Fruit fly (Drosophila melanogaster): Measurements from ENCODE around the gene pkm.

The pkm gene

dm6 chrX:11576540-11576939, 7.4 kb downstream of the pkm start, which contains the start of gene CG11695 (continued):
- TF ChIP-seq so (GFP tag; IDR thresholded peaks at IDR 0.05) = no peak
- no peak for TF ChIP-seq Elba2 (GFP tag; optimal IDR thresholded peaks at IDR 0.05)
- TF ChIP-seq CG32767 (GFP tag; IDR thresholded peaks at IDR 0.05) = peak; percentile 19; the same call in 1 of the 2 replicates
- peak; percentile 44 for TF ChIP-seq gsb-n (tag; optimal IDR thresholded peaks at IDR 0.05)
- TF ChIP-seq cg (GFP tag; optimal IDR thresholded peaks at IDR 0.05) = no peak
- peak; percentile 35 to 47 for TF ChIP-seq Pdp1 (GFP tag; optimal IDR thresholded peaks at IDR 0.05)
- peak; percentile 48; the same call in 1 of the 2 replicates for TF ChIP-seq CG8765 (GFP tag; IDR thresholded peaks at IDR 0.05)
- TF ChIP-seq CG1792 (GFP tag; optimal IDR thresholded peaks at IDR 0.05) = no peak
- peak; percentile 54 for TF ChIP-seq zen (tag; optimal IDR thresholded peaks at IDR 0.05)
- no peak for TF ChIP-seq h (optimal IDR thresholded peaks at IDR 0.05)
- no peak for TF ChIP-seq ato (GFP tag; IDR thresholded peaks at IDR 0.05; ENCODE audit: partially characterized antibody)
- TF ChIP-seq unpg (GFP tag; optimal IDR thresholded peaks at IDR 0.05) = peak; percentile 71
- TF ChIP-seq CG13775 (GFP tag; optimal IDR thresholded peaks at IDR 0.05) = peak; percentile 65
- no peak for TF ChIP-seq kni (GFP tag; optimal IDR thresholded peaks at IDR 0.05)
- no peak for TF ChIP-seq z (GFP tag; IDR thresholded peaks at IDR 0.05)
- no peak for TF ChIP-seq ash1 (GFP tag; optimal IDR thresholded peaks at IDR 0.05)
- TF ChIP-seq HHEX (GFP tag; optimal IDR thresholded peaks at IDR 0.05) = peak; percentile 18
- peak; percentile 73 for TF ChIP-seq CG10267 (tag; optimal IDR thresholded peaks at IDR 0.05)
- 0 out of 2 replicates have a peak, but pooled peaks have one; percentile 42 for TF ChIP-seq Oaz (GFP tag; IDR thresholded peaks at IDR 0.05)
- peak; percentile 92 for TF ChIP-seq sens (GFP tag)
- TF ChIP-seq Abd-B (GFP tag; optimal IDR thresholded peaks at IDR 0.05) = peak; percentile 65
- peak; percentile 16 for TF ChIP-seq BtbVII (GFP tag; optimal IDR thresholded peaks at IDR 0.05)
- no peak for TF ChIP-seq CG12769 (tag; optimal IDR thresholded peaks at IDR 0.05)
- TF ChIP-seq phol (tag; optimal IDR thresholded peaks at IDR 0.05) = peak; percentile 78
- no peak for TF ChIP-seq gro (GFP tag; optimal IDR thresholded peaks at IDR 0.05)
- TF ChIP-seq tgo (GFP tag; IDR thresholded peaks at IDR 0.05) = peak; percentile 57
- peak; percentile 45; the same call in 1 of the 2 replicates for TF ChIP-seq ranshi (GFP tag; IDR thresholded peaks at IDR 0.05)
- no peak for TF ChIP-seq ara (GFP tag; IDR thresholded peaks at IDR 0.05)
- peak; percentile 70 for TF ChIP-seq CG34422 (GFP tag; IDR thresholded peaks at IDR 0.05)
- TF ChIP-seq repo (GFP tag; optimal IDR thresholded peaks at IDR 0.05) = no peak
- peak; percentile 24 for TF ChIP-seq Lhr (GFP tag; optimal IDR thresholded peaks at IDR 0.05)
- no peak for TF ChIP-seq dati (GFP tag; IDR thresholded peaks at IDR 0.05)
- no peak for TF ChIP-seq pita (GFP tag; optimal IDR thresholded peaks at IDR 0.05)
- peak; percentile 38; the same call in 1 of the 3 replicates for TF ChIP-seq H15 (GFP tag; IDR thresholded peaks at IDR 0.05)
- TF ChIP-seq CG7786 (GFP tag; optimal IDR thresholded peaks at IDR 0.05) = no peak
- no peak for TF ChIP-seq Lim3 (GFP tag; IDR thresholded peaks at IDR 0.05)
- no peak for TF ChIP-seq HLHmδ (GFP tag; optimal IDR thresholded peaks at IDR 0.05)
- TF ChIP-seq amos (GFP tag; IDR thresholded peaks at IDR 0.05; ENCODE audit: partially characterized antibody) = no peak
- TF ChIP-seq Fer2 (tag; optimal IDR thresholded peaks at IDR 0.05) = peak; percentile 47
- TF ChIP-seq CG6791 (GFP tag; IDR thresholded peaks at IDR 0.05; ENCODE audit: partially characterized antibody) = no peak
- no peak for TF ChIP-seq CG42726 (GFP tag; IDR thresholded peaks at IDR 0.05; ENCODE audit: partially characterized antibody)
- no peak for TF ChIP-seq sc (optimal IDR thresholded peaks at IDR 0.05)
- no peak for TF ChIP-seq sc (GFP tag; optimal IDR thresholded peaks at IDR 0.05)
- TF ChIP-seq slbo (GFP tag; IDR thresholded peaks at IDR 0.05) = peak; percentile 80
- TF ChIP-seq zf30C (GFP tag; optimal IDR thresholded peaks at IDR 0.05) = no peak
- TF ChIP-seq fd96Cb (tag; optimal IDR thresholded peaks at IDR 0.05) = peak; percentile 49
- no peak for TF ChIP-seq Hey (tag; optimal IDR thresholded peaks at IDR 0.05)
- TF ChIP-seq twi (tag; optimal IDR thresholded peaks at IDR 0.05) = peak; percentile 43
- no peak for TF ChIP-seq CG9437 (GFP tag; optimal IDR thresholded peaks at IDR 0.05)
- TF ChIP-seq D19B (GFP tag; optimal IDR thresholded peaks at IDR 0.05) = no peak
- TF ChIP-seq luna (GFP tag; optimal IDR thresholded peaks at IDR 0.05) = no peak
- peak; percentile 61 for TF ChIP-seq mam (GFP tag; optimal IDR thresholded peaks at IDR 0.05)
